Fruit fly (Drosophila melanogaster) Kc167 (cell line): ENCODE measurements around the gene RnpS1.

ENCODE experiments used
- Myc ChIP-seq: fragments of >200 bp; optimal IDR thresholded peaks from 2 replicates; lab custom pipeline; 2017; ENCODE audit warnings: missing external identifiers
- Sin3A ChIP-seq: fragments of >200 bp; optimal IDR thresholded peaks from 2 replicates; lab custom pipeline; 2018; ENCODE audit warnings: missing external identifiers
- h ChIP-seq: fragments of >200 bp; optimal IDR thresholded peaks from 3 replicates; lab custom pipeline; 2018; ENCODE audit warnings: missing external identifiers
- insv ChIP-seq: fragments of >200 bp; optimal IDR thresholded peaks from 3 replicates; lab custom pipeline; 2018; ENCODE audit warnings: missing external identifiers
- psq ChIP-seq: fragments of >200 bp; optimal IDR thresholded peaks from 2 replicates; lab custom pipeline; 2017; ENCODE audit warnings: missing external identifiers
- ttk ChIP-seq: sonication (Bioruptor generic); optimal IDR thresholded peaks from 2 replicates; lab custom pipeline; 2017; ENCODE audit warnings: missing external identifiers

Gene RnpS1

dm6 chr3R:9555334-9555974 lies 3.6 kb downstream of the RnpS1 start, which contains the start of the genes CG9386 and BckdhA:
Gene CG9386 (minus strand): TSS chr3R:9555408.
Gene BckdhA (plus strand): TSS chr3R:9555785.
- no peak for TF ChIP-seq Myc (lab: Kevin White, UChicago)
- no peak for TF ChIP-seq psq (lab: Kevin White, UChicago)
- TF ChIP-seq h (lab: Kevin White, UChicago): no peak
- no peak for TF ChIP-seq insv (lab: Kevin White, UChicago)
- no peak for TF ChIP-seq Sin3A (lab: Kevin White, UChicago)

dm6 chr3R:9559413-9560014 lies 7.7 kb downstream of the RnpS1 start, which contains the start of the genes AP-1mu and MBD-like:
Gene AP-1mu (minus strand): TSS chr3R:9559525.
Gene MBD-like (plus strand): TSS chr3R:9559760.
- TF ChIP-seq psq (lab: Kevin White, UChicago): no peak
- TF ChIP-seq insv (lab: Kevin White, UChicago): no peak
- TF ChIP-seq Myc (lab: Kevin White, UChicago): no peak
- TF ChIP-seq Sin3A (lab: Kevin White, UChicago): no peak
- TF ChIP-seq ttk (lab: Kevin White, UChicago): no peak
- no peak for TF ChIP-seq h (lab: Kevin White, UChicago)

dm6 chr3R:9561121-9561520 lies 9.3 kb downstream of the RnpS1 start:
- no peak for TF ChIP-seq ttk (lab: Kevin White, UChicago)
- no peak for TF ChIP-seq insv (lab: Kevin White, UChicago)
- TF ChIP-seq psq (lab: Kevin White, UChicago): no peak
- no peak for TF ChIP-seq Sin3A (lab: Kevin White, UChicago)
- no peak for TF ChIP-seq Myc (lab: Kevin White, UChicago)
- no peak for TF ChIP-seq h (lab: Kevin White, UChicago)

dm6 chr3R:9563240-9563992 lies 11.6 kb downstream of the RnpS1 start, which contains the start of the genes CG9393 and Vps45:
Gene CG9393 (minus strand): TSS chr3R:9563673.
Gene Vps45 (plus strand): TSS chr3R:9563924.
- TF ChIP-seq insv (lab: Kevin White, UChicago) (no peak), Sin3A (lab: Kevin White, UChicago) (peak; percentile 6), psq (lab: Kevin White, UChicago) (no peak), h (lab: Kevin White, UChicago) (no peak), ttk (lab: Kevin White, UChicago) (no peak)

dm6 chr3R:9565895-9566294 lies 14.1 kb downstream of the RnpS1 start, which contains the start of gene CG16789:
Gene CG16789 (plus strand): TSS chr3R:9566195.
- TF ChIP-seq Myc (lab: Kevin White, UChicago): no peak
- TF ChIP-seq insv (lab: Kevin White, UChicago): no peak
- no peak for TF ChIP-seq h (lab: Kevin White, UChicago)
- no peak for TF ChIP-seq Sin3A (lab: Kevin White, UChicago)
- TF ChIP-seq psq (lab: Kevin White, UChicago): no peak
- no peak for TF ChIP-seq ttk (lab: Kevin White, UChicago)

dm6 chr3R:9570114-9570513 lies 18.3 kb downstream of the RnpS1 start, which contains the start of gene CG16790:
Gene CG16790 (minus strand): TSS chr3R:9570214.
- no peak for TF ChIP-seq psq (lab: Kevin White, UChicago)
- no peak for TF ChIP-seq h (lab: Kevin White, UChicago)
- TF ChIP-seq insv (lab: Kevin White, UChicago): no peak
- no peak for TF ChIP-seq ttk (lab: Kevin White, UChicago)
- no peak for TF ChIP-seq Myc (lab: Kevin White, UChicago)
- no peak for TF ChIP-seq Sin3A (lab: Kevin White, UChicago)

- TF ChIP-seq Myc (lab: Kevin White, UChicago) (no peak), ttk (lab: Kevin White, UChicago) (no peak), psq (lab: Kevin White, UChicago) (no peak), Sin3A (lab: Kevin White, UChicago) (no peak), insv (lab: Kevin White, UChicago) (no peak), h (lab: Kevin White, UChicago) (no peak)
These were observed 18.8 kb downstream of the RnpS1 start for dm6 chr3R:9570657-9571056.

dm6 chr3R:9571523-9571922 lies 19.7 kb downstream of the RnpS1 start, which contains the start of gene CG9396:
Gene CG9396 (minus strand): TSS chr3R:9571623.
- no peak for TF ChIP-seq h (lab: Kevin White, UChicago)
- TF ChIP-seq ttk (lab: Kevin White, UChicago): no peak
- no peak for TF ChIP-seq Myc (lab: Kevin White, UChicago)
- TF ChIP-seq psq (lab: Kevin White, UChicago): no peak
- TF ChIP-seq insv (lab: Kevin White, UChicago): no peak
- TF ChIP-seq Sin3A (lab: Kevin White, UChicago): no peak

- TF ChIP-seq Sin3A (lab: Kevin White, UChicago): no peak
- TF ChIP-seq Myc (lab: Kevin White, UChicago): no peak
- no peak for TF ChIP-seq psq (lab: Kevin White, UChicago)
- TF ChIP-seq h (lab: Kevin White, UChicago): no peak
- TF ChIP-seq insv (lab: Kevin White, UChicago): no peak
- no peak for TF ChIP-seq ttk (lab: Kevin White, UChicago)
These were observed 21.3 kb downstream of the RnpS1 start for dm6 chr3R:9572929-9573811.
